Worm (Caenorhabditis elegans) whole organism, early embryonic: Measurements from ENCODE around the gene Y41D4B.14.

Experiments
- B0310.2 ChIP-seq: sonication (generic microtip); optimal IDR thresholded peaks from 2 replicates; lab custom pipeline; 2016; ENCODE audit warnings: mild to moderate bottlenecking, missing genetic modification characterization, missing compliant biosample characterization
- F13C5.2 ChIP-seq: sonication (generic microtip); optimal IDR thresholded peaks from 2 replicates; lab custom pipeline; 2017; ENCODE audit warnings: mild to moderate bottlenecking, missing genetic modification characterization, inconsistent platforms, missing compliant biosample characterization
- aly-1 ChIP-seq: sonication (generic microtip); optimal IDR thresholded peaks from 2 replicates; lab custom pipeline; 2016; ENCODE audit warnings: missing genetic modification characterization, missing compliant biosample characterization
- ama-1 ChIP-seq: fragments of 150-350 bp; optimal IDR thresholded peaks from 2 replicates; lab custom pipeline; 2014
- ets-7 ChIP-seq: sonication (generic microtip); optimal IDR thresholded peaks from 2 replicates; lab custom pipeline; 2016; ENCODE audit warnings: missing genotype, missing genetic modification characterization, missing compliant biosample characterization
- flt-1 ChIP-seq: fragments of 200-800 bp; sonication (Bioruptor generic); IDR thresholded peaks from 2 replicates; pipeline ENCODE4 v1.3.6; 2022; ENCODE audit warnings: missing genetic modification characterization, missing compliant biosample characterization
- hmg-4 ChIP-seq: fragments of 200-800 bp; sonication (Bioruptor generic); optimal IDR thresholded peaks from 2 replicates; lab custom pipeline; 2018; ENCODE audit warnings: mild to moderate bottlenecking, missing genetic modification characterization, missing compliant biosample characterization
- hnd-1 ChIP-seq: sonication (generic microtip); optimal IDR thresholded peaks from 2 replicates; lab custom pipeline; 2016; ENCODE audit warnings: missing genetic modification characterization, missing compliant biosample characterization
- tra-4 ChIP-seq: sonication (generic microtip); optimal IDR thresholded peaks from 2 replicates; lab custom pipeline; 2017; ENCODE audit warnings: missing genetic modification characterization, missing compliant biosample characterization

DNA sequence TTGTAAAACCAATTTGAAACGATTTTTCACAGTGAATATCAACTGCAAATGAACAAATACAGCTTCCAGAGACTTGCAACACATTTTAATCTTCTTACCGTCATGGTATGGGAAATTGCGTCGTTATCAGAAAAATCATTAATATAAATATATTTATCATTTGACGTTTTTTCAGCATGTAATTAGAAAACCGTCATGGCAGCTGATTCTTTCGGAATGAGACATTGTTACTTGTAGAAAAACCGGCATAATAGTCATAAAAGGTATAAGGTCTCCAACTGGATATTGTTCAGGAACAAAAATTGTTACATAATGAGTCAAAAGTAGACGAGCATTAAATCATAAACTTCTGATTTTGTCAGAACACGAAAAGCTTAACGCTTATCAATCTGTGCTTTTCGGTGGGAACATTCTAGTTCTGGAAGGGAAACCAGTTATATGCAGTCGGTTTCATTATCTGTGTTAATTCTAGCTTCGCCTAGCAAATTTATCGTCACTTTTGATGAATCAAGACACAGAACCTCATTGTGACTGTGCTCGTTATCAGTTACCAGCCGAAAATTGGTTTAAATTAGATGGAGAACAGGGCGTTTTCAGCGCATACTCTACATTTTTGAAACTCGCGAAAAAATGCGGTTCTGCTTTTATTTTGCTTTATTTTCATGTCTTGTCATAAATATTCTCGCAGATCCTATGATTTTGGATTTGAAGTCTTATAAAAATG, 23.5 kb upstream of the Y41D4B.14 start, which contains the start of gene C34H4.2:
- TF ChIP-seq hmg-4 (no peak), ama-1 (lab: Kevin White, UChicago) (no peak), aly-1 (tag; lab: Kevin White, UChicago) (no peak), tra-4 (tag; lab: Kevin White, UChicago) (no peak), F13C5.2 (tag; lab: Kevin White, UChicago) (no peak), flt-1 (GFP tag; lab: Robert Waterston, UW) (no peak), B0310.2 (tag; lab: Kevin White, UChicago) (no peak), hnd-1 (tag; lab: Kevin White, UChicago) (no peak), ets-7 (tag; lab: Kevin White, UChicago) (no peak)
